Worm (Caenorhabditis elegans) whole organism, mixed stage, embryonic: ENCODE measurements around the gene Y53C12B.1.
"Not testable (repeated sequence)": the region's sequence is repeated elsewhere in the genome, so short reads cannot be mapped to it uniquely, and the experiment has no call there.

ENCODE experiments used
- elt-1 ChIP-seq: sonication (generic microtip); optimal IDR thresholded peaks from 2 replicates; lab custom pipeline; 2017; ENCODE audit warnings: missing genetic modification characterization, mild to moderate bottlenecking, missing compliant biosample characterization, antibody characterized with exemption, moderate library complexity, borderline replicate concordance; ENCODE audit not compliant: insufficient read depth
- lin-13 ChIP-seq: fragments of 150-350 bp; optimal IDR thresholded peaks from 2 replicates; lab custom pipeline; 2014; ENCODE audit warnings: missing biosample characterization, missing genetic modification characterization
- mab-5 ChIP-seq: fragments of 150-350 bp; optimal IDR thresholded peaks from 2 replicates; lab custom pipeline; 2014; ENCODE audit warnings: missing biosample characterization, missing genetic modification characterization
- mls-2 ChIP-seq: sonication (generic microtip); optimal IDR thresholded peaks from 2 replicates; lab custom pipeline; 2016; ENCODE audit warnings: mild to moderate bottlenecking, missing genetic modification characterization, moderate library complexity, missing compliant biosample characterization
- nhr-12 ChIP-seq: fragments of 150-350 bp; optimal IDR thresholded peaks from 2 replicates; lab custom pipeline; 2014; ENCODE audit warnings: missing biosample characterization, missing genetic modification characterization
- pha-4 ChIP-seq: fragments of 150-350 bp; optimal IDR thresholded peaks from 2 replicates; lab custom pipeline; 2018; ENCODE audit warnings: missing biosample characterization, missing genetic modification reagents, missing genetic modification characterization
- sem-2 ChIP-seq: fragments of 200-800 bp; sonication (Bioruptor generic); optimal IDR thresholded peaks from 2 replicates; lab custom pipeline; 2018; ENCODE audit warnings: mild to moderate bottlenecking, missing genetic modification characterization, missing compliant biosample characterization
- snpc-4 ChIP-seq: fragments of 150-350 bp; optimal IDR thresholded peaks from 2 replicates; lab custom pipeline; 2014; ENCODE audit warnings: missing biosample characterization, missing genetic modification characterization
- unc-62 ChIP-seq: fragments of 150-350 bp; optimal IDR thresholded peaks from 2 replicates; lab custom pipeline; 2014; ENCODE audit warnings: missing biosample characterization, missing genetic modification reagents, missing genetic modification characterization

DNA sequence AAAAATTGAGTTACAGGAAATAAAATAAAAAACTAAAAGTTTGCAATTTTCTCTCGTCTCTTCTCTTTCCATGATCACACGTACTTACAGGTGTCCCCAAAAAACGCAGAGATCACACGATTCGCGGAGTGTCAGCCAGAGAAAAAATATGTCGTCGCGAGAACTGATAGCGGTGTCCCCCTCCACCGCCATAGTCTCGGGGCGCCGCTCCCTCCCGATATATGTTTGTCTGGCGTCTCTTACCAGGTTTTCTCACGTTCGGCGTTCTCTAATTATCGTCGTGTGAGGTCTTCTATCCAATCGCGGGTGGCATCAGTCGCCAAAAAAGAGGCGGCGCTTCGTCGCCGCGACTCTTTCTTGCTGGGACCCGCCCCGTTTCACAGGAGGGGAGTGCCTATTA lies 14.1 kb downstream of the Y53C12B.1 start, which contains the start of gene mab-3:
- TF ChIP-seq snpc-4 (tag; lab: Kevin White, UChicago); unc-62; mls-2 (tag; lab: Kevin White, UChicago); mab-5 (tag; lab: Kevin White, UChicago); pha-4 (tag; lab: Kevin White, UChicago); lin-13 (tag; lab: Kevin White, UChicago); sem-2 (GFP tag; lab: Kevin White, UChicago); nhr-12 (tag; lab: Kevin White, UChicago); elt-1 (tag; lab: Kevin White, UChicago): not testable (repeated sequence)
